Worm (Caenorhabditis elegans): ENCODE data around the gene ZC487.1.

DNA sequence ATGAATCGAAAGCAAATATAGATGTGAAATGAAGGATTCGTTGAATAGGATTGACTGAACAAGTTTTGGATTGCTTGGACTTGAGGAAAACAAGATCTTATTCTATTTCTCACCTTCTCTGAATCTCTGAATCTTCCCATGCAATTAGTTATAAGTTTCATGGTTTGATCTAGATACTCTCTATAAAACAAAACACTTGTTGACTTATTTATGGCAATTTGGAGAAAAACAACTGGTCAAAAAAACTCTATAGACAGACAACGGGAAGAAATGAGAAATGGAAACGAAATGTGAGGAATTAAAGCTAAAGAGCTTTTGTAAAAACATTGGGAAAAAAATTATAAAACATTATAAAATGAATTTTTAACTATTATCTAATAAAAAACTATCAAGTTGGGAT, 32.7 kb upstream of the ZC487.1 start, which contains the start of gene W02F12.8:
- TF ChIP-seq med-1 (GFP tag; optimal IDR thresholded peaks at IDR 0.05; ENCODE audit: insufficient read depth) (no peak), ztf-23 (GFP tag; IDR thresholded peaks at IDR 0.05) (no peak), tab-1 (GFP tag; IDR thresholded peaks at IDR 0.05) (no peak), klf-2 (GFP tag; conservative IDR thresholded peaks at IDR 0.05) (no peak), ztf-29 (GFP tag; IDR thresholded peaks at IDR 0.05) (no peak), cog-1 (tag; optimal IDR thresholded peaks at IDR 0.05) (no peak), flt-1 (GFP tag; IDR thresholded peaks at IDR 0.05) (no peak), T22C8.4 (GFP tag; IDR thresholded peaks at IDR 0.05) (no peak), ref-1 (GFP tag; conservative IDR thresholded peaks at IDR 0.05) (no peak)
